Fruit fly (Drosophila melanogaster): ENCODE results near the gene Dora.

dm6 chrX:18869489-18870132 lies 5.9 kb downstream of the Dora start:
- TF ChIP-seq Hr4 (GFP tag; optimal IDR thresholded peaks at IDR 0.05) = no peak
- no peak for TF ChIP-seq pdm3 (GFP tag; optimal IDR thresholded peaks at IDR 0.05)
- no peak for TF ChIP-seq CG4318 (GFP tag; optimal IDR thresholded peaks at IDR 0.05)
- no peak for TF ChIP-seq Blimp-1 (GFP tag; optimal IDR thresholded peaks at IDR 0.05)
- no peak for TF ChIP-seq CG6854 (GFP tag; optimal IDR thresholded peaks at IDR 0.05)
- TF ChIP-seq ss (GFP tag; optimal IDR thresholded peaks at IDR 0.05) = peak; percentile 65 to 70
- peak; percentile 61 for TF ChIP-seq Smox (GFP tag; optimal IDR thresholded peaks at IDR 0.05)
- TF ChIP-seq salr (GFP tag; optimal IDR thresholded peaks at IDR 0.05) = peak in 1 of 2 experiments; percentile 55
- TF ChIP-seq Ets21C (GFP tag; optimal IDR thresholded peaks at IDR 0.05) = peak; percentile 63
